Fruit fly (Drosophila melanogaster) whole organism, embryonic: ENCODE results near the gene Rab23.

Source experiments
- Antp ChIP-seq: fragments of 200-800 bp; sonication (Bioruptor generic); optimal IDR thresholded peaks from 3 replicates; lab custom pipeline; 2016; ENCODE audit warnings: missing biosample characterization, missing genetic modification characterization
- Asciz ChIP-seq: fragments of 200-800 bp; sonication (Bioruptor generic); optimal IDR thresholded peaks from 2 replicates; lab custom pipeline; 2017; ENCODE audit warnings: missing biosample characterization, mild to moderate bottlenecking, missing genetic modification characterization, missing genetic modification reagents
- BEAF-32 ChIP-seq: fragments of 200-800 bp; sonication (Bioruptor generic); optimal IDR thresholded peaks from 3 replicates; lab custom pipeline; 2017; ENCODE audit warnings: missing biosample characterization, missing genetic modification characterization, mild to moderate bottlenecking, moderate library complexity, missing genetic modification reagents
- CG10274 ChIP-seq: fragments of 200-800 bp; sonication (Bioruptor generic); optimal IDR thresholded peaks from 3 replicates; lab custom pipeline; 2017; ENCODE audit warnings: missing biosample characterization, mild to moderate bottlenecking, missing genetic modification characterization
- CG10366 ChIP-seq: fragments of 200-800 bp; sonication (Bioruptor generic); IDR thresholded peaks from 2 replicates; pipeline ENCODE4 v1.3.6; 2022; ENCODE audit warnings: missing biosample characterization, missing genetic modification characterization
- CG10654 ChIP-seq: fragments of 200-800 bp; sonication (Bioruptor generic); optimal IDR thresholded peaks from 2 replicates; lab custom pipeline; 2016; ENCODE audit warnings: missing biosample characterization, missing genetic modification characterization
- CG11723 ChIP-seq: fragments of 200-800 bp; sonication (Bioruptor generic); optimal IDR thresholded peaks from 2 replicates; lab custom pipeline; 2017; ENCODE audit warnings: missing biosample characterization, mild to moderate bottlenecking, missing genetic modification characterization
- CG12155 ChIP-seq: fragments of 200-800 bp; sonication (Bioruptor generic); optimal IDR thresholded peaks from 3 replicates; lab custom pipeline; 2016; ENCODE audit warnings: missing biosample characterization, missing genetic modification characterization
- CG12219 ChIP-seq: fragments of 200-800 bp; sonication (Bioruptor generic); optimal IDR thresholded peaks from 3 replicates; lab custom pipeline; 2018; ENCODE audit warnings: missing biosample characterization, mild to moderate bottlenecking, missing genetic modification characterization
- CG12659 ChIP-seq: fragments of 200-800 bp; sonication (Bioruptor generic); optimal IDR thresholded peaks from 3 replicates; lab custom pipeline; 2017; ENCODE audit warnings: mild to moderate bottlenecking, missing biosample characterization, missing genetic modification reagents, missing genetic modification characterization
- CG13424 ChIP-seq: fragments of 200-800 bp; sonication (Bioruptor generic); optimal IDR thresholded peaks from 2 replicates; lab custom pipeline; 2019; ENCODE audit warnings: missing biosample characterization, mild to moderate bottlenecking, missing genetic modification characterization, moderate library complexity
- CG15073 ChIP-seq: fragments of 200-800 bp; sonication (Bioruptor generic); optimal IDR thresholded peaks from 2 replicates; lab custom pipeline; 2016; ENCODE audit warnings: missing biosample characterization, missing genetic modification characterization
- CG16813 ChIP-seq: fragments of 200-800 bp; sonication (Bioruptor generic); IDR thresholded peaks from 3 replicates; pipeline ENCODE4 v1.3.6; 2022; ENCODE audit warnings: missing biosample characterization, missing genetic modification characterization; ENCODE audit not compliant: partially characterized antibody
- CG17829 ChIP-seq: fragments of 200-800 bp; optimal IDR thresholded peaks from 2 replicates; lab custom pipeline; 2019; ENCODE audit warnings: missing biosample characterization, mild to moderate bottlenecking, missing genetic modification characterization, moderate library complexity
- CG18011 ChIP-seq: fragments of 200-800 bp; sonication (Bioruptor generic); optimal IDR thresholded peaks from 2 replicates; lab custom pipeline; 2017; ENCODE audit warnings: missing biosample characterization, missing genetic modification characterization, mild to moderate bottlenecking, moderate library complexity, missing genotype
- CG18619 ChIP-seq: fragments of 200-800 bp; sonication (Bioruptor generic); optimal IDR thresholded peaks from 3 replicates; lab custom pipeline; 2017; ENCODE audit warnings: missing biosample characterization, mild to moderate bottlenecking, missing genetic modification characterization
- CG2116 ChIP-seq: fragments of 200-800 bp; sonication (Bioruptor generic); optimal IDR thresholded peaks from 3 replicates; lab custom pipeline; 2018; ENCODE audit warnings: missing biosample characterization, mild to moderate bottlenecking, missing genetic modification characterization
- CG4404 ChIP-seq: fragments of 200-800 bp; sonication (Bioruptor generic); IDR thresholded peaks from 2 replicates; pipeline ENCODE4 v1.3.6; 2022; ENCODE audit warnings: missing biosample characterization, missing genetic modification characterization
- CG4617 ChIP-seq: fragments of 200-800 bp; sonication (Bioruptor generic); optimal IDR thresholded peaks from 3 replicates; lab custom pipeline; 2016; ENCODE audit warnings: missing biosample characterization, missing genetic modification characterization, borderline replicate concordance
- CG4820 ChIP-seq: fragments of 200-800 bp; sonication (Bioruptor generic); optimal IDR thresholded peaks from 3 replicates; lab custom pipeline; 2016; ENCODE audit warnings: missing biosample characterization, missing genetic modification characterization
- CG5180 ChIP-seq: fragments of 200-800 bp; sonication (Bioruptor generic); optimal IDR thresholded peaks from 3 replicates; lab custom pipeline; 2017; ENCODE audit warnings: missing biosample characterization, missing genetic modification characterization, mild to moderate bottlenecking, moderate library complexity, missing genetic modification reagents
- CG6683 ChIP-seq: fragments of 200-800 bp; sonication (Bioruptor generic); optimal IDR thresholded peaks from 2 replicates; lab custom pipeline; 2017; ENCODE audit warnings: missing biosample characterization, mild to moderate bottlenecking, missing genetic modification characterization, missing genetic modification reagents
- CG8089 ChIP-seq: fragments of 200-800 bp; sonication (Bioruptor generic); optimal IDR thresholded peaks from 3 replicates; lab custom pipeline; 2016; ENCODE audit warnings: missing biosample characterization, missing genetic modification characterization
- Dek ChIP-seq: fragments of 200-800 bp; sonication (Bioruptor generic); optimal IDR thresholded peaks from 3 replicates; lab custom pipeline; 2019; ENCODE audit warnings: missing biosample characterization, mild to moderate bottlenecking, missing genetic modification characterization, moderate library complexity
- Doc2 ChIP-seq: fragments of 200-800 bp; sonication (Bioruptor generic); IDR thresholded peaks from 2 replicates; pipeline ENCODE4 v1.3.6; 2022; ENCODE audit warnings: missing biosample characterization, missing genetic modification characterization
- E2f1 ChIP-seq: fragments of 200-800 bp; sonication (Bioruptor generic); IDR thresholded peaks from 2 replicates; pipeline ENCODE4 v1.3.6; 2022; ENCODE audit warnings: missing biosample characterization, missing genetic modification characterization
- H2.0 ChIP-seq: fragments of 200-800 bp; sonication (Bioruptor generic); IDR thresholded peaks from 2 replicates; pipeline ENCODE4 v1.3.6; 2022; ENCODE audit warnings: missing biosample characterization, missing genetic modification characterization
- HLH54F ChIP-seq: fragments of 200-800 bp; sonication (Bioruptor generic); optimal IDR thresholded peaks from 3 replicates; lab custom pipeline; 2016; ENCODE audit warnings: missing biosample characterization, missing genetic modification characterization
- Hand ChIP-seq: fragments of 200-800 bp; sonication (Bioruptor generic); optimal IDR thresholded peaks from 2 replicates; lab custom pipeline; 2017; ENCODE audit warnings: mild to moderate bottlenecking, missing biosample characterization, missing genetic modification reagents, missing genetic modification characterization
- Mrtf ChIP-seq: fragments of 200-800 bp; sonication (Bioruptor generic); IDR thresholded peaks from 3 replicates; pipeline ENCODE4 v1.3.6; 2022; ENCODE audit warnings: missing biosample characterization, missing genetic modification characterization
- Side ChIP-seq: fragments of 200-800 bp; sonication (Bioruptor generic); optimal IDR thresholded peaks from 2 replicates; lab custom pipeline; 2016; ENCODE audit warnings: missing biosample characterization, missing genetic modification characterization
- Tbp ChIP-seq: fragments of >200 bp; optimal IDR thresholded peaks from 2 replicates; lab custom pipeline; 2018; ENCODE audit warnings: missing biosample characterization, missing genetic modification characterization
- al ChIP-seq: fragments of 200-800 bp; sonication (Bioruptor generic); IDR thresholded peaks from 2 replicates; pipeline ENCODE4 v1.3.6; 2022; ENCODE audit warnings: missing biosample characterization, missing genetic modification characterization
- br ChIP-seq: fragments of >200 bp; optimal IDR thresholded peaks from 2 replicates; lab custom pipeline; 2017
- chm ChIP-seq: fragments of 200-800 bp; sonication (Bioruptor generic); IDR thresholded peaks from 2 replicates; pipeline ENCODE4 v1.3.6; 2022; ENCODE audit warnings: missing biosample characterization, missing genetic modification characterization
- crc ChIP-seq: fragments of 200-800 bp; sonication (Bioruptor generic); optimal IDR thresholded peaks from 2 replicates; lab custom pipeline; 2016; ENCODE audit warnings: missing biosample characterization, missing genetic modification characterization
- crp ChIP-seq, 2 experiments: fragments of 200-800 bp; sonication (Bioruptor generic); optimal IDR thresholded peaks; 2 replicates in 1 of 2; 3 replicates in 1 of 2; lab custom pipeline; 2017; ENCODE audit warnings: missing biosample characterization in 2 of 2, missing genetic modification characterization in 2 of 2, mild to moderate bottlenecking in 1 of 2, moderate library complexity in 1 of 2
- dm ChIP-seq: fragments of 200-800 bp; sonication (Bioruptor generic); optimal IDR thresholded peaks from 3 replicates; lab custom pipeline; 2016; ENCODE audit warnings: missing biosample characterization, missing genetic modification characterization
- fd102C ChIP-seq: fragments of 200-800 bp; sonication (Bioruptor generic); optimal IDR thresholded peaks from 2 replicates; lab custom pipeline; 2018; ENCODE audit warnings: missing biosample characterization, mild to moderate bottlenecking, missing genetic modification characterization, moderate library complexity
- gcm2 ChIP-seq: fragments of 200-800 bp; sonication (Bioruptor generic); optimal IDR thresholded peaks from 2 replicates; lab custom pipeline; 2016; ENCODE audit warnings: missing biosample characterization, missing genetic modification characterization
- gsb ChIP-seq: fragments of 200-800 bp; sonication (Bioruptor generic); IDR thresholded peaks from 2 replicates; pipeline ENCODE4 v1.3.6; 2022; ENCODE audit warnings: missing biosample characterization, missing genetic modification characterization
- gsb-n ChIP-seq: fragments of 200-800 bp; sonication (Bioruptor generic); optimal IDR thresholded peaks from 3 replicates; lab custom pipeline; 2018; ENCODE audit warnings: missing biosample characterization, mild to moderate bottlenecking, missing genetic modification characterization
- hkb ChIP-seq, 2 experiments: fragments of 200-800 bp in 1 of 2; fragments of >200 bp in 1 of 2; sonication (Bioruptor generic) in 1 of 2; IDR thresholded peaks in 1 of 2; optimal IDR thresholded peaks in 1 of 2; 2 replicates each; pipeline versions ENCODE4 v1.3.6 to Lab custom; 2017 to 2022; ENCODE audit warnings: missing biosample characterization in 1 of 2, missing genetic modification characterization in 1 of 2
- odd ChIP-seq: fragments of 200-800 bp; sonication (Bioruptor generic); optimal IDR thresholded peaks from 2 replicates; lab custom pipeline; 2017; ENCODE audit warnings: missing biosample characterization, mild to moderate bottlenecking, missing genetic modification characterization
- otp ChIP-seq: fragments of 200-800 bp; sonication (Bioruptor generic); IDR thresholded peaks from 3 replicates; pipeline ENCODE4, ENCODE4 v1.3.6; 2022; ENCODE audit warnings: missing biosample characterization, missing genetic modification characterization
- psq ChIP-seq: fragments of 200-800 bp; sonication (Bioruptor generic); optimal IDR thresholded peaks from 2 replicates; lab custom pipeline; 2017; ENCODE audit warnings: missing biosample characterization, missing genetic modification characterization
- pzg ChIP-seq: fragments of 200-800 bp; sonication (Bioruptor generic); optimal IDR thresholded peaks from 3 replicates; lab custom pipeline; 2018; ENCODE audit warnings: missing biosample characterization, mild to moderate bottlenecking, missing genetic modification characterization, moderate library complexity
- row ChIP-seq: fragments of 200-800 bp; sonication (Bioruptor generic); IDR thresholded peaks from 3 replicates; pipeline ENCODE4 v1.3.6; 2022; ENCODE audit warnings: missing biosample characterization, missing genetic modification characterization
- seq ChIP-seq: fragments of 200-800 bp; sonication (Bioruptor generic); IDR thresholded peaks from 2 replicates; pipeline ENCODE4 v1.3.6; 2022; ENCODE audit warnings: missing biosample characterization, missing genetic modification characterization
- slbo ChIP-seq: fragments of 200-800 bp; sonication (Bioruptor generic); IDR thresholded peaks from 2 replicates; pipeline ENCODE4 v1.3.6; 2022; ENCODE audit warnings: missing biosample characterization, missing genetic modification characterization
- unc-4 ChIP-seq: fragments of 200-800 bp; sonication (Bioruptor generic); IDR thresholded peaks from 2 replicates; pipeline ENCODE4 v1.3.6; 2022; ENCODE audit warnings: missing biosample characterization, missing genetic modification characterization; ENCODE audit not compliant: partially characterized antibody
- zf30C ChIP-seq: fragments of 200-800 bp; sonication (Bioruptor generic); optimal IDR thresholded peaks from 3 replicates; lab custom pipeline; 2018; ENCODE audit warnings: missing biosample characterization, mild to moderate bottlenecking, missing genetic modification characterization

Gene Rab23

DNA sequence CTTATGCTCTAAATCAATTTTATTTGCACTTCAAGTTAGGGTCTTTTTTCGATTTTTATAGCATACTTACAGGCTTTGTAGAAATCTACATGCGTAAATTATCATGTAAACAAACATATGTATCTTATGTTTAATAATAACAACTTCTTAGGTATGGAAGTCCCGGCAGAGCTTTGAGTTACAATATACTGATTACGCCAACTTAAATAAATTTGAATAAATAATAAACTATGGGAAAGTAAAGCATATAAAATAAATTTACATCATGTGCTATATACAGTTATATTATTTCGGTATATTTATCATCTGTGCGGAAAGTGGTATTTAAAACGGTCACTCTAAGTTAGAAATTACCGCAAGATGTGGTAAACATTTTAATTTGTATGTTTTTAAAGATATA, 47.9 kb upstream of the Rab23 start, which contains the start of gene CG1239 (continued):
- TF ChIP-seq psq (GFP tag; lab: Kevin White, UChicago) (no peak), CG10654 (no peak), CG18619 (no peak), Doc2 (GFP tag; lab: Robert Waterston, UW) (no peak), pzg (GFP tag; lab: Kevin White, UChicago) (peak; percentile 39), CG12659 (GFP tag; lab: Kevin White, UChicago) (peak; percentile 50), CG4404 (GFP tag; lab: Robert Waterston, UW) (no peak), unc-4 (no peak), HLH54F (GFP tag; lab: Kevin White, UChicago) (no peak), CG11723 (GFP tag; lab: Kevin White, UChicago) (no peak), Mrtf (no peak), otp (GFP tag; lab: Robert Waterston, UW) (no peak), dm (GFP tag; lab: Kevin White, UChicago) (no peak), CG15073 (GFP tag; lab: Kevin White, UChicago) (no peak), CG12155 (GFP tag; lab: Kevin White, UChicago) (no peak), Dek (tag; lab: Kevin White, UChicago) (no peak), gsb (GFP tag; lab: Robert Waterston, UW) (no peak), BEAF-32 (GFP tag; lab: Kevin White, UChicago) (peak; percentile 17), Side (GFP tag; lab: Kevin White, UChicago) (no peak), CG5180 (GFP tag; lab: Kevin White, UChicago) (no peak), gcm2 (GFP tag; lab: Kevin White, UChicago) (no peak), row (GFP tag; lab: Robert Waterston, UW) (no peak), CG12219 (GFP tag; lab: Kevin White, UChicago) (no peak), CG8089 (GFP tag; lab: Kevin White, UChicago) (no peak), al (GFP tag; lab: Robert Waterston, UW) (no peak), crp (GFP tag; optimal IDR thresholded peaks at IDR 0.05; lab: Kevin White, UChicago) (peak in 1 of 2 experiments; percentile 58), gsb-n (no peak), CG6683 (GFP tag; lab: Kevin White, UChicago) (no peak), CG18011 (GFP tag; lab: Kevin White, UChicago) (no peak), CG13424 (no peak), CG10366 (GFP tag; lab: Robert Waterston, UW) (no peak), Tbp (GFP tag; lab: Kevin White, UChicago) (no peak), br (lab: Kevin White, UChicago) (no peak), E2f1 (GFP tag; lab: Robert Waterston, UW) (no peak), crc (GFP tag; lab: Kevin White, UChicago) (no peak), CG16813 (GFP tag; lab: Robert Waterston, UW) (0 out of 3 replicates have a peak, but pooled peaks have one; percentile 27), Antp (GFP tag; lab: Kevin White, UChicago) (no peak), CG2116 (peak; percentile 24), fd102C (GFP tag; lab: Kevin White, UChicago) (no peak), CG17829 (tag; lab: Kevin White, UChicago) (peak; percentile 37), Hand (no peak), zf30C (GFP tag; lab: Kevin White, UChicago) (no peak), hkb (optimal IDR thresholded peaks at IDR 0.05; lab: Kevin White, UChicago) (no peak), hkb (GFP tag; IDR thresholded peaks at IDR 0.05; lab: Robert Waterston, UW) (no peak), slbo (no peak), chm (GFP tag; lab: Robert Waterston, UW) (no peak), CG4820 (GFP tag; lab: Kevin White, UChicago) (no peak), odd (GFP tag; lab: Kevin White, UChicago) (no peak), seq (GFP tag; lab: Robert Waterston, UW) (no peak), Asciz (no peak), CG4617 (GFP tag; lab: Kevin White, UChicago) (no peak), H2.0 (GFP tag; lab: Robert Waterston, UW) (no peak), CG10274 (GFP tag; lab: Kevin White, UChicago) (no peak)
